Fruit fly (Drosophila melanogaster): Measurements from ENCODE around the gene Smr.

Gene Smr

DNA sequence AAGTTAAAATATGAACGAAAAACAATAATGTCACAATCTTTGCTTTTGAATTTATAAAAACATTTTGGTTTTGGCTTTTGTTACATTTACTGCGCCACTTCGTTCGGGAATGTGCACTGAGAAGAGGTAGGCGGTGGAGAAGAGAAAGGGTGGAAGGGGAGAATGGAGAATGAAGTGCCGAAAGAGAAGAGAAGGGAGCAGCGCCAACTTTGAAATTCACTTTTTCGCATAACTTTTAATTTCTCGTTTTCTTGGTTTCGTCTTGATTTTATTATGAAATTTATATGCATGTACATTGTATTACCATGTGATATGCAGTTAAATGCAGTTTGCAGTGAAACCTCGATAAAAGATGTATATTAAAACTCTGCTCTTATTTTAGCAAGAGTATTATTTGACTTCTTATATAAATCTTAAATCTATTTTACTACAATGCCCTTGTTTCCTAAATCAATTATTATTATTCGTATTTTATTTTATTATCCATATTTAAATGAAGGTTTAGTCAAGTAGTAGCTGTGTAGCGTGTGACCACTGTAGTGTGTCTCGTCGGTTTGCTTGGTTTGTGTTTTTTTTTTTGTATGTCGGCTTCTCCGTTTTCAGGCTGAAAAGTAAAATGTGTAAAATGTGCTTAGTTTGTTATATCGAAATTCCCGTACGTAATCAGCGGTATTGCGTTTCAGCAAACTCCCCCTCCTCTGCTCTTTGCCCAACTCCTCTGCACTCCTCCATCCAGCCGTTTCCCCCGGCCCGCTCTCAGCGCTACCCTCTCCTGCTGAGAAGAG lies 79.5 kb downstream of the Smr start:
- TF ChIP-seq Vsx1 (GFP tag; optimal IDR thresholded peaks at IDR 0.05) (no peak), B-H1 (GFP tag; IDR thresholded peaks at IDR 0.05) (no peak), CG7963 (GFP tag; IDR thresholded peaks at IDR 0.05; ENCODE audit: partially characterized antibody) (no peak), Meics (GFP tag; optimal IDR thresholded peaks at IDR 0.05) (no peak), phol (tag; optimal IDR thresholded peaks at IDR 0.05) (peak; percentile 10), Elba2 (GFP tag; optimal IDR thresholded peaks at IDR 0.05) (no peak), seq (GFP tag; IDR thresholded peaks at IDR 0.05) (no peak), CG2678 (tag; optimal IDR thresholded peaks at IDR 0.05) (peak; percentile 31), kah (GFP tag; optimal IDR thresholded peaks at IDR 0.05) (no peak), Hey (tag; optimal IDR thresholded peaks at IDR 0.05) (no peak), fd3F (GFP tag; optimal IDR thresholded peaks at IDR 0.05) (no peak), Sry-β (GFP tag; optimal IDR thresholded peaks at IDR 0.05) (no peak), ranshi (GFP tag; IDR thresholded peaks at IDR 0.05) (no peak), Optix (GFP tag; IDR thresholded peaks at IDR 0.05) (no peak), croc (GFP tag; conservative IDR thresholded peaks at IDR 0.05) (no peak), Spps (tag; optimal IDR thresholded peaks at IDR 0.05) (no peak), CG14014 (GFP tag; IDR thresholded peaks at IDR 0.05) (no peak), CG3726 (GFP tag; IDR thresholded peaks at IDR 0.05) (no peak), CG15073 (GFP tag; optimal IDR thresholded peaks at IDR 0.05) (no peak), unpg (GFP tag; optimal IDR thresholded peaks at IDR 0.05) (peak; percentile 19), cas (GFP tag; IDR thresholded peaks at IDR 0.05) (no peak), bcd (GFP tag; optimal IDR thresholded peaks at IDR 0.05) (no peak), CHES-1-like (GFP tag; optimal IDR thresholded peaks at IDR 0.05) (no peak), org-1 (GFP tag; optimal IDR thresholded peaks at IDR 0.05) (no peak), crol (GFP tag; IDR thresholded peaks at IDR 0.05) (no peak; the same call in 1 of the 2 replicates), sens-2 (GFP tag; IDR thresholded peaks at IDR 0.05) (no peak), Ada2b (GFP tag; IDR thresholded peaks at IDR 0.05) (no peak), CG10462 (GFP tag; optimal IDR thresholded peaks at IDR 0.05) (no peak), lov (optimal IDR thresholded peaks at IDR 0.05) (no peak), lov (GFP tag; IDR thresholded peaks at IDR 0.05) (no peak), sens (GFP tag) (peak; percentile 44), CG12942 (GFP tag; optimal IDR thresholded peaks at IDR 0.05) (no peak), CG1233 (GFP tag; optimal IDR thresholded peaks at IDR 0.05) (no peak), gem (tag; optimal IDR thresholded peaks at IDR 0.05) (peak; percentile 63), scrt (GFP tag; optimal IDR thresholded peaks at IDR 0.05) (no peak), CG17328 (GFP tag; IDR thresholded peaks at IDR 0.05) (0 out of 2 replicates have a peak, but pooled peaks have one; percentile 11), ro (GFP tag; IDR thresholded peaks at IDR 0.05) (no peak), sisA (GFP tag; IDR thresholded peaks at IDR 0.05) (0 out of 2 replicates have a peak, but pooled peaks have one; percentile 16), mirr (GFP tag; optimal IDR thresholded peaks at IDR 0.05) (no peak), CG10979 (tag; optimal IDR thresholded peaks at IDR 0.05) (peak; percentile 41), CG4707 (GFP tag; optimal IDR thresholded peaks at IDR 0.05) (no peak), MESR4 (GFP tag; optimal IDR thresholded peaks at IDR 0.05) (no peak), CG2712 (tag; optimal IDR thresholded peaks at IDR 0.05) (peak; percentile 30), nerfin-1 (tag; optimal IDR thresholded peaks at IDR 0.05) (no peak), CG32532 (GFP tag; IDR thresholded peaks at IDR 0.05) (no peak), jigr1 (GFP tag; IDR thresholded peaks at IDR 0.05) (no peak), CG11093 (GFP tag; IDR thresholded peaks at IDR 0.05) (no peak), ham (GFP tag; IDR thresholded peaks at IDR 0.05) (no peak), jing (GFP tag; optimal IDR thresholded peaks at IDR 0.05) (no peak), CG8290 (GFP tag; optimal IDR thresholded peaks at IDR 0.05) (no peak), CG8290 (tag; optimal IDR thresholded peaks at IDR 0.05) (no peak)
